Worm (Caenorhabditis elegans) whole organism, late embryonic: ENCODE measurements around the gene C06A12.19.

ENCODE experiments used
- C08G9.2 ChIP-seq: sonication (generic microtip); optimal IDR thresholded peaks from 2 replicates; lab custom pipeline; 2016; ENCODE audit warnings: mild to moderate bottlenecking, missing genetic modification characterization, moderate library complexity, missing compliant biosample characterization
- T23F11.4 ChIP-seq: fragments of 200-800 bp; sonication (Bioruptor generic); optimal IDR thresholded peaks from 2 replicates; lab custom pipeline; 2018; ENCODE audit warnings: mild to moderate bottlenecking, missing genetic modification characterization, missing compliant biosample characterization
- ama-1 ChIP-seq: fragments of 150-350 bp; optimal IDR thresholded peaks from 2 replicates; lab custom pipeline; 2014
- ceh-48 ChIP-seq: sonication (generic microtip); optimal IDR thresholded peaks from 2 replicates; lab custom pipeline; 2016; ENCODE audit warnings: missing genetic modification characterization, inconsistent platforms, missing compliant biosample characterization
- elt-2 ChIP-seq: sonication (generic microtip); optimal IDR thresholded peaks from 2 replicates; lab custom pipeline; 2016; ENCODE audit warnings: missing genetic modification reagents, missing genetic modification characterization, missing compliant biosample characterization
- hlh-15 ChIP-seq: sonication (generic microtip); optimal IDR thresholded peaks from 2 replicates; lab custom pipeline; 2016; ENCODE audit warnings: missing genetic modification characterization, missing compliant biosample characterization
- madf-2 ChIP-seq: sonication (generic microtip); optimal IDR thresholded peaks from 2 replicates; lab custom pipeline; 2017; ENCODE audit warnings: missing genetic modification characterization, missing compliant biosample characterization
- nhr-11 ChIP-seq: fragments of 150-350 bp; optimal IDR thresholded peaks from 2 replicates; lab custom pipeline; 2014; ENCODE audit warnings: missing biosample characterization, missing genetic modification characterization
- npax-4 ChIP-seq: sonication (generic microtip); optimal IDR thresholded peaks from 2 replicates; lab custom pipeline; 2016; ENCODE audit warnings: missing genetic modification characterization, missing compliant biosample characterization
- pha-4 ChIP-seq: fragments of 150-350 bp; optimal IDR thresholded peaks from 2 replicates; lab custom pipeline; 2018; ENCODE audit warnings: missing biosample characterization, missing genetic modification reagents, missing genetic modification characterization

ce11 chrIV:17471870-17472459 is 32.1 kb upstream of the C06A12.19 start, which contains the start of gene epic-1:
- no peak for TF ChIP-seq elt-2 (tag; lab: Kevin White, UChicago)
- no peak for TF ChIP-seq ceh-48 (tag; lab: Kevin White, UChicago)
- no peak for TF ChIP-seq T23F11.4
- no peak for TF ChIP-seq hlh-15 (tag; lab: Kevin White, UChicago)
- no peak for TF ChIP-seq pha-4
- TF ChIP-seq madf-2 (tag; lab: Kevin White, UChicago) = no peak
- TF ChIP-seq C08G9.2 = no peak
- TF ChIP-seq ama-1 (lab: Kevin White, UChicago) = no peak
- TF ChIP-seq nhr-11 = no peak
- no peak for TF ChIP-seq npax-4 (tag; lab: Kevin White, UChicago)
